Worm (Caenorhabditis elegans): ENCODE results near the gene nhr-149.

DNA sequence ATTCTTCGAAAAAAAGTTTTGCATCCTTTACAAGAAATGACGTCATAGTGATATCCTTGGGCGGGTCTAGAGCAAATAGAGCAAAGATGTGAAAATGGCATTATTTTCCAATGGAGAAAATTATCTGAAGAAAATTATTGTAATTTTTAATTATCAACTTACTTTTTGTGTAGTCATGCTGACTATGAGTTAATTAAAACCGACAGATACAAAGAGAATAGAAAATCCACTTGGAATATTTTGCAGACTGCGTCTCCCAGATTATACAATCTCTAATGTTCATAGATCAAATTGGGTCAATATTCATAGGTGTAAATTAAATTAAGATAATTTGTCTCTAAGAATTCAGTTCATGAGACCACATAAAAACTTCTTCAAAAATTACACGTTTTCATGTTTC, at the start of gene nhr-149:
- TF ChIP-seq him-1 (tag; optimal IDR thresholded peaks at IDR 0.05) = no peak
- no peak for TF ChIP-seq W03F9.2 (tag; optimal IDR thresholded peaks at IDR 0.05)

All from whole organism, L4/young adult.